Fruit fly (Drosophila melanogaster) whole organism, embryonic: Measurements from ENCODE around the gene CG10413.

Experiments used
- Asciz ChIP-seq: fragments of 200-800 bp; sonication (Bioruptor generic); optimal IDR thresholded peaks from 2 replicates; lab custom pipeline; 2017; ENCODE audit warnings: missing biosample characterization, mild to moderate bottlenecking, missing genetic modification characterization, missing genetic modification reagents
- Bgb ChIP-seq: fragments of 200-800 bp; sonication (Bioruptor generic); IDR thresholded peaks from 2 replicates; pipeline ENCODE4 v1.3.6; 2022; ENCODE audit warnings: missing biosample characterization, missing genetic modification characterization; ENCODE audit not compliant: partially characterized antibody
- CG10431 ChIP-seq: fragments of 200-800 bp; sonication (Bioruptor generic); optimal IDR thresholded peaks from 3 replicates; lab custom pipeline; 2018; ENCODE audit warnings: missing biosample characterization, mild to moderate bottlenecking, missing genetic modification characterization
- CG13287 ChIP-seq: fragments of 200-800 bp; sonication (Bioruptor generic); IDR thresholded peaks from 2 replicates; pipeline ENCODE4 v1.3.6; 2022; ENCODE audit warnings: missing biosample characterization, missing genetic modification characterization; ENCODE audit not compliant: partially characterized antibody
- CG13624 ChIP-seq: fragments of 200-800 bp; sonication (Bioruptor generic); optimal IDR thresholded peaks from 2 replicates; lab custom pipeline; 2016; ENCODE audit warnings: missing biosample characterization, missing genetic modification characterization
- CG14860 ChIP-seq: fragments of 200-800 bp; sonication (Bioruptor generic); IDR thresholded peaks from 3 replicates; pipeline ENCODE4 v1.3.6; 2022; ENCODE audit warnings: missing biosample characterization, missing genetic modification characterization; ENCODE audit not compliant: partially characterized antibody
- CG17328 ChIP-seq: fragments of 200-800 bp; sonication (Bioruptor generic); IDR thresholded peaks from 2 replicates; pipeline ENCODE4 v1.3.6; 2022; ENCODE audit warnings: missing biosample characterization, missing genetic modification characterization
- CG31441 ChIP-seq: fragments of 200-800 bp; sonication (Bioruptor generic); IDR thresholded peaks from 2 replicates; pipeline ENCODE4 v1.3.6; 2022; ENCODE audit warnings: missing biosample characterization, missing genetic modification characterization
- CG32532 ChIP-seq: fragments of 200-800 bp; sonication (Bioruptor generic); IDR thresholded peaks from 2 replicates; pipeline ENCODE4 v1.3.6; 2022; ENCODE audit warnings: missing biosample characterization, missing genetic modification characterization
- CG3281 ChIP-seq: fragments of 200-800 bp; sonication (Bioruptor generic); optimal IDR thresholded peaks from 3 replicates; lab custom pipeline; 2017; ENCODE audit warnings: missing biosample characterization, mild to moderate bottlenecking, missing genetic modification characterization
- CG42726 ChIP-seq: fragments of 200-800 bp; sonication (Bioruptor generic); IDR thresholded peaks from 2 replicates; pipeline ENCODE4 v1.3.6; 2022; ENCODE audit warnings: missing biosample characterization, missing genetic modification characterization; ENCODE audit not compliant: partially characterized antibody
- CG6791 ChIP-seq: fragments of 200-800 bp; sonication (Bioruptor generic); IDR thresholded peaks from 3 replicates; pipeline ENCODE4 v1.3.6; 2022; ENCODE audit warnings: missing biosample characterization, missing genetic modification characterization; ENCODE audit not compliant: partially characterized antibody
- CG8089 ChIP-seq: fragments of 200-800 bp; sonication (Bioruptor generic); optimal IDR thresholded peaks from 3 replicates; lab custom pipeline; 2016; ENCODE audit warnings: missing biosample characterization, missing genetic modification characterization
- CG8290 ChIP-seq, 3 experiments: fragments of 200-800 bp; sonication (Bioruptor generic); optimal IDR thresholded peaks; 2 replicates each; lab custom pipeline; 2016 to 2019; ENCODE audit warnings: missing biosample characterization in 3 of 3, missing genetic modification characterization in 3 of 3, mild to moderate bottlenecking in 2 of 3, moderate library complexity in 1 of 3
- CG8944 ChIP-seq: fragments of 200-800 bp; sonication (Bioruptor generic); optimal IDR thresholded peaks from 3 replicates; lab custom pipeline; 2016; ENCODE audit warnings: missing biosample characterization, missing genetic modification characterization
- CG9609 ChIP-seq: fragments of 200-800 bp; sonication (Bioruptor generic); optimal IDR thresholded peaks from 3 replicates; lab custom pipeline; 2016; ENCODE audit warnings: missing biosample characterization, missing genetic modification characterization
- Deaf1 ChIP-seq: fragments of 200-800 bp; optimal IDR thresholded peaks from 3 replicates; lab custom pipeline; 2019; ENCODE audit warnings: missing biosample characterization, mild to moderate bottlenecking, missing genetic modification characterization, moderate library complexity
- Drgx ChIP-seq: fragments of 200-800 bp; sonication (Bioruptor generic); IDR thresholded peaks from 2 replicates; pipeline ENCODE4 v1.3.6; 2022; ENCODE audit warnings: missing biosample characterization, missing genetic modification characterization
- Med ChIP-seq: fragments of 200-800 bp; sonication (Bioruptor generic); peaks from one replicate; lab custom pipeline; 2016; ENCODE audit warnings: missing biosample characterization, missing genetic modification characterization, mild to moderate bottlenecking, inconsistent platforms, moderate library complexity
- NFAT ChIP-seq: fragments of 200-800 bp; sonication (Bioruptor generic); IDR thresholded peaks from 2 replicates; pipeline ENCODE4 v1.3.6; 2022; ENCODE audit warnings: missing biosample characterization, missing genetic modification characterization
- Opbp ChIP-seq: fragments of 200-800 bp; sonication (Bioruptor generic); IDR thresholded peaks from 3 replicates; pipeline ENCODE4 v1.3.6; 2022; ENCODE audit warnings: missing biosample characterization, missing genetic modification characterization; ENCODE audit not compliant: partially characterized antibody
- Scr ChIP-seq: fragments of 200-800 bp; sonication (Bioruptor generic); IDR thresholded peaks from 2 replicates; pipeline ENCODE4 v1.3.6; 2022; ENCODE audit warnings: missing biosample characterization, missing genetic modification characterization; ENCODE audit not compliant: partially characterized antibody
- Sox102F ChIP-seq: fragments of 200-800 bp; sonication (Bioruptor generic); optimal IDR thresholded peaks from 2 replicates; lab custom pipeline; 2018; ENCODE audit warnings: missing biosample characterization, mild to moderate bottlenecking, missing genetic modification characterization, moderate library complexity
- Trl ChIP-seq, 3 experiments: fragments of >200 bp in 2 of 3; fragments of 200-800 bp in 1 of 3; sonication (Bioruptor generic) in 1 of 3; optimal IDR thresholded peaks; 2 replicates in 1 of 3; 3 replicates in 2 of 3; lab custom pipeline; 2016 to 2017; ENCODE audit warnings: missing biosample characterization in 1 of 3, missing genetic modification characterization in 1 of 3
- Usf ChIP-seq: fragments of 200-800 bp; sonication (Bioruptor generic); optimal IDR thresholded peaks from 2 replicates; lab custom pipeline; 2017; ENCODE audit warnings: missing genotype, missing biosample characterization, missing genetic modification characterization
- amos ChIP-seq: fragments of 200-800 bp; sonication (Bioruptor generic); IDR thresholded peaks from 2 replicates; pipeline ENCODE4 v1.3.6; 2022; ENCODE audit warnings: missing biosample characterization, missing genetic modification characterization; ENCODE audit not compliant: partially characterized antibody
- bbx ChIP-seq: fragments of 200-800 bp; sonication (Bioruptor generic); IDR thresholded peaks from 2 replicates; pipeline ENCODE4 v1.3.6; 2022; ENCODE audit warnings: missing biosample characterization, missing genetic modification characterization; ENCODE audit not compliant: partially characterized antibody
- caup ChIP-seq: fragments of 200-800 bp; sonication (Bioruptor generic); optimal IDR thresholded peaks from 3 replicates; lab custom pipeline; 2017; ENCODE audit warnings: missing biosample characterization, mild to moderate bottlenecking, missing genetic modification characterization, moderate library complexity; ENCODE audit not compliant: severe bottlenecking
- chinmo ChIP-seq: fragments of 200-800 bp; sonication (Bioruptor generic); IDR thresholded peaks from 4 replicates; pipeline ENCODE4 v1.3.6; 2022; ENCODE audit warnings: missing biosample characterization, missing genetic modification characterization; ENCODE audit not compliant: partially characterized antibody
- danr ChIP-seq: fragments of 200-800 bp; sonication (Bioruptor generic); IDR thresholded peaks from 2 replicates; pipeline ENCODE4 v1.3.6; 2022; ENCODE audit warnings: missing biosample characterization, missing genetic modification characterization
- gfzf ChIP-seq: fragments of 200-800 bp; sonication (Bioruptor generic); optimal IDR thresholded peaks from 2 replicates; lab custom pipeline; 2016; ENCODE audit warnings: missing biosample characterization, mild to moderate bottlenecking, missing genetic modification characterization, moderate library complexity
- her ChIP-seq: fragments of 200-800 bp; sonication (Bioruptor generic); optimal IDR thresholded peaks from 2 replicates; lab custom pipeline; 2016; ENCODE audit warnings: missing biosample characterization, missing genetic modification characterization
- hkb ChIP-seq, 2 experiments: fragments of 200-800 bp in 1 of 2; fragments of >200 bp in 1 of 2; sonication (Bioruptor generic) in 1 of 2; IDR thresholded peaks in 1 of 2; optimal IDR thresholded peaks in 1 of 2; 2 replicates each; pipeline versions ENCODE4 v1.3.6 to Lab custom; 2017 to 2022; ENCODE audit warnings: missing biosample characterization in 1 of 2, missing genetic modification characterization in 1 of 2
- knrl ChIP-seq: fragments of 200-800 bp; sonication (Bioruptor generic); IDR thresholded peaks from 3 replicates; pipeline ENCODE4 v1.3.6; 2022; ENCODE audit warnings: missing biosample characterization, missing genetic modification characterization; ENCODE audit not compliant: partially characterized antibody
- lab ChIP-seq: fragments of 200-800 bp; sonication (Bioruptor generic); optimal IDR thresholded peaks from 3 replicates; lab custom pipeline; 2017; ENCODE audit warnings: missing biosample characterization, missing genetic modification characterization, mild to moderate bottlenecking, moderate library complexity, missing genetic modification reagents
- luna ChIP-seq: fragments of 200-800 bp; sonication (Bioruptor generic); optimal IDR thresholded peaks from 2 replicates; lab custom pipeline; 2016; ENCODE audit warnings: missing biosample characterization, missing genetic modification characterization
- nom ChIP-seq: fragments of 200-800 bp; sonication (Bioruptor generic); optimal IDR thresholded peaks from 2 replicates; lab custom pipeline; 2017; ENCODE audit warnings: missing biosample characterization, missing genetic modification characterization, mild to moderate bottlenecking, moderate library complexity, missing genetic modification reagents
- otp ChIP-seq: fragments of 200-800 bp; sonication (Bioruptor generic); IDR thresholded peaks from 3 replicates; pipeline ENCODE4, ENCODE4 v1.3.6; 2022; ENCODE audit warnings: missing biosample characterization, missing genetic modification characterization
- pho ChIP-seq: fragments of 200-800 bp; sonication (Bioruptor generic); optimal IDR thresholded peaks from 2 replicates; lab custom pipeline; 2016; ENCODE audit warnings: missing biosample characterization, missing genetic modification characterization
- repo ChIP-seq: fragments of 200-800 bp; sonication (Bioruptor generic); optimal IDR thresholded peaks from 2 replicates; lab custom pipeline; 2016; ENCODE audit warnings: missing biosample characterization, missing genetic modification characterization
- sens ChIP-seq: fragments of 200-800 bp; sonication (Bioruptor generic); peaks from one replicate; lab custom pipeline; 2016; ENCODE audit warnings: missing biosample characterization, missing genetic modification characterization
- slbo ChIP-seq: fragments of 200-800 bp; sonication (Bioruptor generic); IDR thresholded peaks from 2 replicates; pipeline ENCODE4 v1.3.6; 2022; ENCODE audit warnings: missing biosample characterization, missing genetic modification characterization
- sob ChIP-seq: fragments of 200-800 bp; sonication (Bioruptor generic); IDR thresholded peaks from 2 replicates; pipeline ENCODE4 v1.3.6; 2022; ENCODE audit warnings: missing biosample characterization, missing genetic modification characterization
- unpg ChIP-seq: fragments of 200-800 bp; sonication (Bioruptor generic); optimal IDR thresholded peaks from 3 replicates; lab custom pipeline; 2018; ENCODE audit warnings: missing biosample characterization, mild to moderate bottlenecking, missing genetic modification characterization, moderate library complexity
- vvl ChIP-seq: fragments of 200-800 bp; sonication (Bioruptor generic); IDR thresholded peaks from 2 replicates; pipeline ENCODE4 v1.3.6; 2022; ENCODE audit warnings: missing biosample characterization, missing genetic modification characterization

CG10413 gene

DNA sequence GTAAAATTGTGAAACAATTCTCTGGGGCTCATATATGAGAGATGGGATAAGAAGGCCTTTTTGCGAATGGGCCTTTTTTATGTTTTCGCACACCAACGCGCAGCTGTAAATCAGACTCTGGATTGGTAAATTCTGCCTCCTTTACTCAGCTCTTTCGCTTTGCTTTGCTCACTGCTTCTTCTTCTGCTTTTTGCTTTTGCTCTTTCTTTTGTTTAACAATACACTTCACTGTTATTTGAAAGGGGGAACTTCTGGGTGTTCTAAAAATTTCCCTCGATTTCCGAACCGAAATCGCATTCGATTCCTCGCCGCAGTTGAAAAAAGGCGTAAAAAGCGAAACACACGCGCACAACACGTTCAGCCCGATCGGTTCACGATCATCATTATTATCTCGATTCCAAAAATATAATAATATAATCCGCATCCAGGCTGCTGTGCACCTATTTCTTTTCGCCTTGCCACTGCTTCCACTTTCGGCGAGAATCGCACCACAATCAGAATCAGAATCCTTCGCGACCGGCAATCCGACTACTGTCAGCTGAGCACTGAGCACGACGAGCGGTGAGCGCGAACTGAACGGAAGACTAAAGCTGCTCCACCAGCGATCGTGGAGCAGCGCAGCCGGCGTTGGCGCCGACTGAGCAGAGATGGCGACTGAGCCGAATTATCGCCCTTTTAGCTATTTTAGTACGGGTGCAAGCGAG lies 33.2 kb downstream of the CG10413 start (continued):
- peak; percentile 45 for TF ChIP-seq her (GFP tag; lab: Kevin White, UChicago)
- 0 out of 3 replicates have a peak, but pooled peaks have one; percentile 44 for TF ChIP-seq CG6791 (GFP tag; lab: Robert Waterston, UW)
- peak; percentile 20 for TF ChIP-seq lab (GFP tag; lab: Kevin White, UChicago)
- TF ChIP-seq Sox102F, result no peak
- TF ChIP-seq NFAT (GFP tag; lab: Robert Waterston, UW), result peak; percentile 33; the same call in 1 of the 2 replicates
- peak; percentile 44 for TF ChIP-seq Drgx
- TF ChIP-seq Med, result peak; percentile 89
- TF ChIP-seq bbx (GFP tag; lab: Robert Waterston, UW), result peak; percentile 47; the same call in 1 of the 2 replicates
- no peak for TF ChIP-seq hkb (optimal IDR thresholded peaks at IDR 0.05; lab: Kevin White, UChicago)
- peak; percentile 59; the same call in 1 of the 2 replicates for TF ChIP-seq hkb (GFP tag; IDR thresholded peaks at IDR 0.05; lab: Robert Waterston, UW)
- TF ChIP-seq Usf, result no peak
- 0 out of 2 replicates have a peak, but pooled peaks have one; percentile 28 for TF ChIP-seq Scr (GFP tag; lab: Robert Waterston, UW)
- TF ChIP-seq vvl (GFP tag; lab: Robert Waterston, UW), result peak; percentile 63
- TF ChIP-seq gfzf, result no peak
- TF ChIP-seq sob (GFP tag; lab: Robert Waterston, UW), result 0 out of 2 replicates have a peak, but pooled peaks have one; percentile 35
- TF ChIP-seq otp (GFP tag; lab: Robert Waterston, UW), result peak; percentile 39; the same call in 1 of the 3 replicates
- TF ChIP-seq nom, result peak; percentile 49
- TF ChIP-seq danr, result no peak
- peak; percentile 46; the same call in 1 of the 2 replicates for TF ChIP-seq amos
- TF ChIP-seq repo (GFP tag; lab: Kevin White, UChicago), result peak; percentile 2
- TF ChIP-seq chinmo, result peak; percentile 76; the same call in 2 of the 4 replicates
- peak; percentile 40; the same call in 1 of the 2 replicates for TF ChIP-seq slbo (GFP tag; lab: Robert Waterston, UW)
- peak; percentile 32; the same call in 1 of the 3 replicates for TF ChIP-seq Opbp
- peak; percentile 24 to 30 for TF ChIP-seq Trl (optimal IDR thresholded peaks at IDR 0.05; lab: Kevin White, UChicago)
- TF ChIP-seq Trl (GFP tag; optimal IDR thresholded peaks at IDR 0.05; lab: Kevin White, UChicago), result peak; percentile 5
- no peak for TF ChIP-seq luna (GFP tag; lab: Kevin White, UChicago)
- peak; percentile 4 for TF ChIP-seq Asciz (GFP tag; lab: Kevin White, UChicago)
- TF ChIP-seq CG9609 (GFP tag; lab: Kevin White, UChicago), result peak; percentile 8
- peak; percentile 81; the same call in 1 of the 2 replicates for TF ChIP-seq CG42726 (GFP tag; lab: Robert Waterston, UW)
- peak; percentile 44 for TF ChIP-seq caup (GFP tag; lab: Kevin White, UChicago)
- peak; percentile 45; the same call in 2 of the 3 replicates for TF ChIP-seq knrl
- peak; percentile 6 for TF ChIP-seq CG3281 (GFP tag; lab: Kevin White, UChicago)
- TF ChIP-seq CG10431 (GFP tag; lab: Kevin White, UChicago), result peak; percentile 7
- peak; percentile 49 for TF ChIP-seq sens (GFP tag; lab: Kevin White, UChicago)
- TF ChIP-seq CG13287 (GFP tag; lab: Robert Waterston, UW), result peak; percentile 39; the same call in 1 of the 2 replicates
- peak; percentile 67 for TF ChIP-seq Bgb (GFP tag; lab: Robert Waterston, UW)
- TF ChIP-seq CG13624, result peak; percentile 18
- TF ChIP-seq CG8089 (GFP tag; lab: Kevin White, UChicago), result no peak
- 0 out of 3 replicates have a peak, but pooled peaks have one; percentile 37 for TF ChIP-seq CG14860 (GFP tag; lab: Robert Waterston, UW)
- TF ChIP-seq CG32532 (GFP tag; lab: Robert Waterston, UW), result no peak; the same call in 1 of the 2 replicates
- no peak for TF ChIP-seq CG8290 (GFP tag; optimal IDR thresholded peaks at IDR 0.05; lab: Kevin White, UChicago)
- TF ChIP-seq CG8290 (tag; optimal IDR thresholded peaks at IDR 0.05; lab: Kevin White, UChicago), result peak in 1 of 2 experiments; percentile 57
- peak; percentile 5 for TF ChIP-seq pho (GFP tag; lab: Kevin White, UChicago)
- peak; percentile 83 for TF ChIP-seq Deaf1
- TF ChIP-seq CG31441 (GFP tag; lab: Robert Waterston, UW), result 0 out of 2 replicates have a peak, but pooled peaks have one; percentile 9
- TF ChIP-seq unpg (GFP tag; lab: Kevin White, UChicago), result peak; percentile 4
- TF ChIP-seq CG17328 (GFP tag; lab: Robert Waterston, UW), result peak; percentile 26; the same call in 1 of the 2 replicates
- no peak for TF ChIP-seq CG8944 (GFP tag; lab: Kevin White, UChicago)
